Fruit fly (Drosophila melanogaster) whole organism, prepupa: Measurements from ENCODE around the gene CG31358.

Source experiments
- Blimp-1 ChIP-seq: fragments of 200-800 bp; sonication (Bioruptor generic); optimal IDR thresholded peaks from 3 replicates; lab custom pipeline; 2017; ENCODE audit warnings: missing biosample characterization, missing genetic modification characterization, mild to moderate bottlenecking, moderate library complexity, missing genetic modification reagents
- CG10631 ChIP-seq: fragments of 200-800 bp; sonication (Bioruptor generic); optimal IDR thresholded peaks from 2 replicates; lab custom pipeline; 2016; ENCODE audit warnings: missing biosample characterization, missing genetic modification characterization
- CG10669 ChIP-seq: fragments of 200-800 bp; sonication (Bioruptor generic); optimal IDR thresholded peaks from 3 replicates; lab custom pipeline; 2018; ENCODE audit warnings: missing biosample characterization, mild to moderate bottlenecking, missing genetic modification characterization, moderate library complexity
- CG15336 ChIP-seq: fragments of 200-800 bp; sonication (Bioruptor generic); IDR thresholded peaks from 2 replicates; pipeline ENCODE4 v1.3.6; 2022; ENCODE audit warnings: missing biosample characterization, missing genetic modification characterization
- CG16779 ChIP-seq: fragments of 200-800 bp; sonication (Bioruptor generic); optimal IDR thresholded peaks from 3 replicates; lab custom pipeline; 2017; ENCODE audit warnings: missing biosample characterization, mild to moderate bottlenecking, missing genetic modification characterization
- CG3032 ChIP-seq: fragments of 200-800 bp; optimal IDR thresholded peaks from 2 replicates; lab custom pipeline; 2019; ENCODE audit warnings: missing biosample characterization, mild to moderate bottlenecking, missing genetic modification characterization, moderate library complexity
- CG31627 ChIP-seq: fragments of 200-800 bp; sonication (Bioruptor generic); optimal IDR thresholded peaks from 3 replicates; lab custom pipeline; 2016; ENCODE audit warnings: missing biosample characterization, missing genetic modification characterization
- CG32006 ChIP-seq: fragments of 200-800 bp; sonication (Bioruptor generic); optimal IDR thresholded peaks from 3 replicates; lab custom pipeline; 2017; ENCODE audit warnings: missing biosample characterization, mild to moderate bottlenecking, missing genetic modification characterization
- CG34406 ChIP-seq: fragments of 200-800 bp; sonication (Bioruptor generic); optimal IDR thresholded peaks from 3 replicates; lab custom pipeline; 2016; ENCODE audit warnings: missing biosample characterization, missing genetic modification characterization
- CG3919 ChIP-seq: fragments of 200-800 bp; sonication (Bioruptor generic); optimal IDR thresholded peaks from 3 replicates; lab custom pipeline; 2016; ENCODE audit warnings: missing biosample characterization, missing genetic modification characterization
- CG6163 ChIP-seq: fragments of 200-800 bp; sonication (Bioruptor generic); IDR thresholded peaks from 3 replicates; pipeline ENCODE4 v1.3.6; 2022; ENCODE audit warnings: missing biosample characterization, missing genetic modification characterization
- CG6276 ChIP-seq: fragments of 200-800 bp; sonication (Bioruptor generic); optimal IDR thresholded peaks from 2 replicates; lab custom pipeline; 2017; ENCODE audit warnings: missing biosample characterization, mild to moderate bottlenecking, missing genetic modification characterization
- CG6854 ChIP-seq: fragments of 200-800 bp; sonication (Bioruptor generic); optimal IDR thresholded peaks from 2 replicates; lab custom pipeline; 2017; ENCODE audit warnings: missing biosample characterization, mild to moderate bottlenecking, missing genetic modification characterization
- CG8119 ChIP-seq: fragments of 200-800 bp; sonication (Bioruptor generic); IDR thresholded peaks from 3 replicates; pipeline ENCODE4 v1.3.6; 2022; ENCODE audit warnings: missing biosample characterization, missing genetic modification characterization
- CG8319 ChIP-seq: fragments of 200-800 bp; sonication (Bioruptor generic); optimal IDR thresholded peaks from 3 replicates; lab custom pipeline; 2016; ENCODE audit warnings: missing biosample characterization, missing genetic modification characterization
- CG8632 ChIP-seq: fragments of 200-800 bp; sonication (Bioruptor generic); optimal IDR thresholded peaks from 3 replicates; lab custom pipeline; 2016; ENCODE audit warnings: missing biosample characterization, missing genetic modification characterization
- CG9139 ChIP-seq: fragments of 200-800 bp; sonication (Bioruptor generic); optimal IDR thresholded peaks from 3 replicates; lab custom pipeline; 2017; ENCODE audit warnings: missing biosample characterization, mild to moderate bottlenecking, missing genetic modification characterization
- Eip75B ChIP-seq: fragments of 200-800 bp; sonication (Bioruptor generic); optimal IDR thresholded peaks from 3 replicates; lab custom pipeline; 2016; ENCODE audit warnings: missing biosample characterization, missing genetic modification characterization
- Eip78C ChIP-seq: fragments of 200-800 bp; sonication (Bioruptor generic); peaks from one replicate; lab custom pipeline; 2016; ENCODE audit warnings: missing biosample characterization, missing genetic modification characterization
- Eip93F ChIP-seq: fragments of 200-800 bp; sonication (Bioruptor generic); optimal IDR thresholded peaks from 2 replicates; lab custom pipeline; 2016; ENCODE audit warnings: missing biosample characterization, mild to moderate bottlenecking, missing genetic modification characterization
- Hr39 ChIP-seq: fragments of 200-800 bp; sonication (Bioruptor generic); optimal IDR thresholded peaks from 2 replicates; lab custom pipeline; 2016; ENCODE audit warnings: missing biosample characterization, missing genetic modification characterization
- Hr4 ChIP-seq: fragments of 200-800 bp; sonication (Bioruptor generic); optimal IDR thresholded peaks from 3 replicates; lab custom pipeline; 2016; ENCODE audit warnings: missing biosample characterization, missing genetic modification characterization
- Lpt ChIP-seq: fragments of 200-800 bp; sonication (Bioruptor generic); optimal IDR thresholded peaks from 3 replicates; lab custom pipeline; 2016; ENCODE audit warnings: missing biosample characterization, missing genetic modification characterization
- OdsH ChIP-seq: fragments of 200-800 bp; sonication (Bioruptor generic); optimal IDR thresholded peaks from 3 replicates; lab custom pipeline; 2016; ENCODE audit warnings: missing biosample characterization, missing genetic modification characterization
- Sox102F ChIP-seq: fragments of 200-800 bp; sonication (Bioruptor generic); optimal IDR thresholded peaks from 2 replicates; lab custom pipeline; 2016; ENCODE audit warnings: missing biosample characterization, mild to moderate bottlenecking, missing genetic modification characterization
- achi ChIP-seq: fragments of 200-800 bp; sonication (Bioruptor generic); optimal IDR thresholded peaks from 3 replicates; lab custom pipeline; 2016; ENCODE audit warnings: missing biosample characterization, missing genetic modification characterization
- cyc ChIP-seq: fragments of 200-800 bp; sonication (Bioruptor generic); optimal IDR thresholded peaks from 3 replicates; lab custom pipeline; 2016; ENCODE audit warnings: missing biosample characterization, missing genetic modification characterization
- dac ChIP-seq: fragments of 200-800 bp; sonication (Bioruptor generic); optimal IDR thresholded peaks from 2 replicates; lab custom pipeline; 2017; ENCODE audit warnings: missing biosample characterization, mild to moderate bottlenecking, missing genetic modification characterization
- dsx ChIP-seq: fragments of 200-800 bp; optimal IDR thresholded peaks from 3 replicates; lab custom pipeline; 2019; ENCODE audit warnings: missing biosample characterization, mild to moderate bottlenecking, missing genetic modification characterization, moderate library complexity; ENCODE audit not compliant: poor library complexity, severe bottlenecking
- eg ChIP-seq: fragments of 200-800 bp; sonication (Bioruptor generic); IDR thresholded peaks from 3 replicates; pipeline ENCODE4 v1.3.6; 2022; ENCODE audit warnings: missing biosample characterization, missing genetic modification characterization
- esn ChIP-seq: fragments of 200-800 bp; sonication (Bioruptor generic); optimal IDR thresholded peaks from 2 replicates; lab custom pipeline; 2016; ENCODE audit warnings: missing biosample characterization, mild to moderate bottlenecking, missing genetic modification characterization, moderate library complexity
- fd59A ChIP-seq: fragments of 200-800 bp; sonication (Bioruptor generic); optimal IDR thresholded peaks from 2 replicates; lab custom pipeline; 2017; ENCODE audit warnings: missing biosample characterization, mild to moderate bottlenecking, missing genetic modification characterization, missing genetic modification reagents
- fd85E ChIP-seq: fragments of 200-800 bp; sonication (Bioruptor generic); optimal IDR thresholded peaks from 3 replicates; lab custom pipeline; 2016; ENCODE audit warnings: missing biosample characterization, missing genetic modification characterization
- fkh ChIP-seq: fragments of 200-800 bp; sonication (Bioruptor generic); optimal IDR thresholded peaks from 3 replicates; lab custom pipeline; 2017; ENCODE audit warnings: missing biosample characterization, mild to moderate bottlenecking, missing genetic modification characterization, moderate library complexity
- lz ChIP-seq: fragments of 200-800 bp; sonication (Bioruptor generic); optimal IDR thresholded peaks from 3 replicates; lab custom pipeline; 2016; ENCODE audit warnings: missing biosample characterization, missing genetic modification characterization
- salr ChIP-seq, 2 experiments: fragments of 200-800 bp; sonication (Bioruptor generic); optimal IDR thresholded peaks; 3 replicates each; lab custom pipeline; 2016 to 2018; ENCODE audit warnings: missing biosample characterization in 2 of 2, missing genetic modification characterization in 2 of 2, mild to moderate bottlenecking in 1 of 2
- ss ChIP-seq, 2 experiments: fragments of 200-800 bp; sonication (Bioruptor generic); optimal IDR thresholded peaks; 2 replicates in 1 of 2; 3 replicates in 1 of 2; lab custom pipeline; 2017 to 2018; ENCODE audit warnings: mild to moderate bottlenecking in 2 of 2, missing biosample characterization in 2 of 2, missing genetic modification characterization in 2 of 2, moderate library complexity in 1 of 2
- svp ChIP-seq: fragments of 200-800 bp; sonication (Bioruptor generic); peaks from one replicate; lab custom pipeline; 2016; ENCODE audit warnings: missing biosample characterization, missing genetic modification characterization

CG31358 gene

dm6 chr3R:11998130-11998529, 33.4 kb downstream of the CG31358 start:
- no peak for TF ChIP-seq CG8319 (GFP tag; lab: Kevin White, UChicago)
- no peak for TF ChIP-seq Eip78C
- TF ChIP-seq fd85E (GFP tag; lab: Kevin White, UChicago), result no peak
- TF ChIP-seq dac, result no peak
- TF ChIP-seq CG6276 (GFP tag; lab: Kevin White, UChicago), result no peak
- TF ChIP-seq Hr4, result no peak
- no peak for TF ChIP-seq eg (GFP tag; lab: Robert Waterston, UW)

- TF ChIP-seq CG8119 (GFP tag; lab: Robert Waterston, UW) (no peak), lz (GFP tag; lab: Kevin White, UChicago) (no peak), Hr39 (GFP tag; lab: Kevin White, UChicago) (no peak), cyc (GFP tag; lab: Kevin White, UChicago) (no peak), Eip75B (GFP tag; lab: Kevin White, UChicago) (peak; percentile 17), Eip78C (peak; percentile 44), Sox102F (no peak), CG8632 (no peak), CG3919 (GFP tag; lab: Kevin White, UChicago) (peak; percentile 12), Hr4 (no peak), CG10631 (no peak), CG16779 (tag; lab: Kevin White, UChicago) (peak; percentile 0), fkh (GFP tag; lab: Kevin White, UChicago) (peak; percentile 76), svp (GFP tag; lab: Kevin White, UChicago) (peak; percentile 77), dsx (peak; percentile 33), CG6854 (GFP tag; lab: Kevin White, UChicago) (peak; percentile 56), CG9139 (GFP tag; lab: Kevin White, UChicago) (peak; percentile 39), esn (GFP tag; lab: Kevin White, UChicago) (peak; percentile 2), ss (GFP tag; optimal IDR thresholded peaks at IDR 0.05; lab: Kevin White, UChicago) (no peak), CG3032 (peak; percentile 6), CG15336 (GFP tag; lab: Robert Waterston, UW) (peak; percentile 30; the same call in 1 of the 2 replicates), CG6276 (GFP tag; lab: Kevin White, UChicago) (no peak), Lpt (GFP tag; lab: Kevin White, UChicago) (peak; percentile 42), salr (GFP tag; optimal IDR thresholded peaks at IDR 0.05; lab: Kevin White, UChicago) (no peak), CG6163 (GFP tag; lab: Robert Waterston, UW) (peak; percentile 53; the same call in 2 of the 3 replicates), CG10669 (GFP tag; lab: Kevin White, UChicago) (no peak)
These were observed 38.5 kb downstream of the CG31358 start, which contains the start of gene mfas for dm6 chr3R:11992934-11993670. mfas (minus strand) TSS chr3R:11993315.

DNA sequence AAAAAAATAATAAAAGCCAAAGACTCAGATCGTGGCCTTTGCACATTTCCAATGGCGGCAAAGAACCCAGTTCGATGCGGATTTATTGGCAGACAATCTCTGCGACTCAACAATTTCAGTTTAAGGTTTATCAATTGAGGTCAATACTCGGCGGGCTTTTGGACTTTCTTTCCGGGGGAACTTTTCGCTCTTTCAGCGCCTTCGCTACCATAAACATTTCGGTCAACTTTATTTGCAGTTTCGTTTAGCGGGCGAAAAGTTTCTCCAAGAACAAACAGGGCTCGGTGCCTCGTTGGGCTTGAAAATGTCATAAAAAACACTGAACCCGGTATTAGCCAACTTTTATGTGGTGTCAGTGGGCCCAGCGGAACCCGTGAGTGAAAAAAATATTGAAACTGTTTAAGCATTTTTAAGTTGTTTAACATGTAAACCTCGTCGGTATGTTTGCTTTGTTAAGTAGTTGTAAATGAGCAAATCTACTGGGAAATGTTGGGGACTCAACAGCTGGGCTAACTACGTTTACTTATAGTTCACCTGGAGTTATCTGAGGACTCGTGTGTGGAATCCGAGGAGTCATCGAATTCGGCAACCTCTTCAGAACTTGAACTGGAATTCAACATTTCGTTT, 39.9 kb downstream of the CG31358 start:
- TF ChIP-seq fd85E (GFP tag; lab: Kevin White, UChicago) (no peak), Hr4 (no peak), achi (GFP tag; lab: Kevin White, UChicago) (no peak), Sox102F (peak; percentile 23), Blimp-1 (peak; percentile 10), CG34406 (GFP tag; lab: Kevin White, UChicago) (no peak), svp (GFP tag; lab: Kevin White, UChicago) (peak; percentile 90), CG9139 (GFP tag; lab: Kevin White, UChicago) (no peak), CG6854 (GFP tag; lab: Kevin White, UChicago) (peak; percentile 80), fkh (GFP tag; lab: Kevin White, UChicago) (peak; percentile 60), lz (GFP tag; lab: Kevin White, UChicago) (no peak), Eip78C (peak; percentile 67)

- TF ChIP-seq Eip93F (GFP tag; lab: Kevin White, UChicago) (no peak), Blimp-1 (no peak), CG31627 (no peak), CG32006 (GFP tag; lab: Kevin White, UChicago) (no peak), CG6276 (GFP tag; lab: Kevin White, UChicago) (no peak), Lpt (GFP tag; lab: Kevin White, UChicago) (no peak), OdsH (GFP tag; lab: Kevin White, UChicago) (no peak), fd59A (GFP tag; lab: Kevin White, UChicago) (no peak), Eip78C (no peak)
- TF ChIP-seq, all 60 proteins: peak for 0
These were observed 41.6 kb downstream of the CG31358 start for dm6 chr3R:11989996-11990395.
